Worm (Caenorhabditis elegans) whole organism, L1 larva: ENCODE measurements around the gene nspc-20.

Experiments used
- C04F5.9 ChIP-seq: sonication (generic microtip); optimal IDR thresholded peaks from 2 replicates; lab custom pipeline; 2016; ENCODE audit warnings: missing genetic modification characterization, missing compliant biosample characterization
- C34B4.2 ChIP-seq: sonication (generic microtip); optimal IDR thresholded peaks from 2 replicates; lab custom pipeline; 2017; ENCODE audit warnings: mild to moderate bottlenecking, missing genetic modification characterization, missing compliant biosample characterization
- F16B12.6 ChIP-seq: fragments of 150-350 bp; optimal IDR thresholded peaks from 2 replicates; lab custom pipeline; 2014; ENCODE audit warnings: missing biosample characterization, missing genetic modification characterization
- aha-1 ChIP-seq: fragments of 150-350 bp; optimal IDR thresholded peaks from 2 replicates; lab custom pipeline; 2014; ENCODE audit warnings: missing biosample characterization, missing genetic modification characterization
- alr-1 ChIP-seq: fragments of 200-800 bp; sonication (Bioruptor generic); optimal IDR thresholded peaks from 2 replicates; lab custom pipeline; 2018; ENCODE audit warnings: borderline replicate concordance, mild to moderate bottlenecking, missing genetic modification characterization, missing compliant biosample characterization
- ama-1 ChIP-seq: fragments of 150-350 bp; optimal IDR thresholded peaks from 2 replicates; lab custom pipeline; 2014
- blmp-1 ChIP-seq: fragments of 150-350 bp; optimal IDR thresholded peaks from 2 replicates; lab custom pipeline; 2014; ENCODE audit warnings: missing biosample characterization, missing genetic modification characterization
- ceh-8 ChIP-seq: fragments of 200-800 bp; sonication (Bioruptor generic); optimal IDR thresholded peaks from 2 replicates; lab custom pipeline; 2018; ENCODE audit warnings: mild to moderate bottlenecking, missing genetic modification characterization, moderate library complexity, missing compliant biosample characterization
- ceh-82 ChIP-seq, 3 experiments: fragments of 150-350 bp in 1 of 3; sonication (generic microtip) in 2 of 3; optimal IDR thresholded peaks; 2 replicates each; lab custom pipeline; 2014 to 2017; ENCODE audit warnings: missing biosample characterization in 3 of 3, missing genetic modification characterization in 3 of 3
- dpl-1 ChIP-seq, 3 experiments: fragments of 150-350 bp in 2 of 3; sonication (generic microtip) in 1 of 3; optimal IDR thresholded peaks; 2 replicates each; lab custom pipeline; 2014 to 2017; ENCODE audit warnings: missing biosample characterization in 3 of 3, missing genetic modification characterization in 3 of 3, missing genetic modification reagents in 3 of 3
- dsc-1 ChIP-seq: sonication (generic microtip); optimal IDR thresholded peaks from 2 replicates; lab custom pipeline; 2016; ENCODE audit warnings: mild to moderate bottlenecking, missing genetic modification characterization, missing compliant biosample characterization
- efl-1 ChIP-seq, 4 experiments: fragments of 150-350 bp; optimal IDR thresholded peaks in 3 of 4; peaks in 1 of 4; 1 replicate in 1 of 4; 2 replicates in 3 of 4; lab custom pipeline; 2014; ENCODE audit warnings: missing biosample characterization in 2 of 4, missing genetic modification characterization in 2 of 4, missing genetic modification reagents in 2 of 4
- efl-3 ChIP-seq: fragments of 200-800 bp; sonication (Bioruptor generic); optimal IDR thresholded peaks from 2 replicates; lab custom pipeline; 2018; ENCODE audit warnings: mild to moderate bottlenecking, missing genetic modification characterization, missing compliant biosample characterization
- egl-13 ChIP-seq: sonication (generic microtip); optimal IDR thresholded peaks from 2 replicates; lab custom pipeline; 2016; ENCODE audit warnings: missing genotype, missing genetic modification reagents, missing genetic modification characterization, missing compliant biosample characterization
- elt-2 ChIP-seq: sonication (generic microtip); optimal IDR thresholded peaks from 2 replicates; lab custom pipeline; 2016; ENCODE audit warnings: missing genetic modification characterization, mild to moderate bottlenecking, inconsistent platforms, missing compliant biosample characterization, missing genetic modification reagents
- elt-3 ChIP-seq, 6 experiments: fragments of 150-350 bp in 1 of 6; sonication (generic microtip); optimal IDR thresholded peaks; 2 replicates each; lab custom pipeline; 2017 to 2018; ENCODE audit warnings: missing biosample characterization in 6 of 6, missing genetic modification characterization in 6 of 6, inconsistent platforms in 1 of 6
- ets-5 ChIP-seq: fragments of 200-800 bp; sonication (Bioruptor generic); IDR thresholded peaks from 2 replicates; pipeline ENCODE4 v1.3.6; 2022; ENCODE audit warnings: missing genetic modification characterization, missing compliant biosample characterization
- fkh-8 ChIP-seq: sonication (generic microtip); optimal IDR thresholded peaks from 2 replicates; lab custom pipeline; 2016; ENCODE audit warnings: mild to moderate bottlenecking, missing genetic modification characterization, missing compliant biosample characterization
- fos-1 ChIP-seq: fragments of 150-350 bp; optimal IDR thresholded peaks from 2 replicates; lab custom pipeline; 2014; ENCODE audit warnings: missing biosample characterization, missing genetic modification characterization
- grh-1 ChIP-seq: fragments of 200-800 bp; sonication (Bioruptor generic); IDR thresholded peaks from 2 replicates; pipeline ENCODE4 v1.3.6; 2022; ENCODE audit warnings: missing genetic modification reagents, missing genetic modification characterization, missing compliant biosample characterization
- hlh-4 ChIP-seq: sonication (generic microtip); optimal IDR thresholded peaks from 2 replicates; lab custom pipeline; 2016; ENCODE audit warnings: mild to moderate bottlenecking, missing genetic modification characterization, missing compliant biosample characterization
- irx-1 ChIP-seq: sonication (generic microtip); optimal IDR thresholded peaks from 2 replicates; lab custom pipeline; 2016; ENCODE audit warnings: missing genetic modification characterization, missing compliant biosample characterization
- isw-1 ChIP-seq: fragments of 200-800 bp; sonication (Bioruptor generic); IDR thresholded peaks from 2 replicates; pipeline ENCODE4 v1.3.6; 2022; ENCODE audit warnings: missing genetic modification characterization, missing compliant biosample characterization
- lin-13 ChIP-seq: fragments of 150-350 bp; optimal IDR thresholded peaks from 2 replicates; lab custom pipeline; 2014; ENCODE audit warnings: missing biosample characterization, missing genetic modification reagents, missing genetic modification characterization
- lin-14 ChIP-seq: fragments of 200-800 bp; sonication (Bioruptor generic); optimal IDR thresholded peaks from 2 replicates; lab custom pipeline; 2018; ENCODE audit warnings: mild to moderate bottlenecking, missing genetic modification characterization, moderate library complexity, missing compliant biosample characterization
- lin-39 ChIP-seq: fragments of 150-350 bp; optimal IDR thresholded peaks from 2 replicates; lab custom pipeline; 2014; ENCODE audit warnings: missing biosample characterization, missing genetic modification reagents, missing genetic modification characterization
- mab-9 ChIP-seq: fragments of 200-800 bp; sonication (Bioruptor generic); IDR thresholded peaks from 2 replicates; pipeline ENCODE4 v1.3.6; 2022; ENCODE audit warnings: missing genetic modification reagents, missing genetic modification characterization, missing compliant biosample characterization
- mdl-1 ChIP-seq, 2 experiments: fragments of 150-350 bp; optimal IDR thresholded peaks; 2 replicates each; lab custom pipeline; 2014 to 2017; ENCODE audit warnings: missing biosample characterization in 2 of 2, missing genetic modification characterization in 2 of 2, inconsistent platforms in 1 of 2
- mef-2 ChIP-seq: fragments of 150-350 bp; optimal IDR thresholded peaks from 2 replicates; lab custom pipeline; 2014; ENCODE audit warnings: missing biosample characterization, missing genetic modification characterization
- mep-1 ChIP-seq: fragments of 150-350 bp; optimal IDR thresholded peaks from 2 replicates; lab custom pipeline; 2014; ENCODE audit warnings: missing biosample characterization, missing genetic modification characterization
- nhr-11 ChIP-seq: fragments of 150-350 bp; optimal IDR thresholded peaks from 2 replicates; lab custom pipeline; 2014; ENCODE audit warnings: missing biosample characterization, missing genetic modification characterization
- nhr-20 ChIP-seq: sonication (generic microtip); optimal IDR thresholded peaks from 2 replicates; lab custom pipeline; 2016; ENCODE audit warnings: mild to moderate bottlenecking, missing genetic modification characterization, missing compliant biosample characterization
- nhr-237 ChIP-seq: fragments of 150-350 bp; optimal IDR thresholded peaks from 2 replicates; lab custom pipeline; 2014; ENCODE audit warnings: missing biosample characterization, missing genetic modification characterization
- nhr-47 ChIP-seq: sonication (generic microtip); optimal IDR thresholded peaks from 2 replicates; lab custom pipeline; 2016; ENCODE audit warnings: mild to moderate bottlenecking, missing genetic modification characterization, moderate library complexity, missing compliant biosample characterization
- nhr-71 ChIP-seq: sonication (generic microtip); optimal IDR thresholded peaks from 2 replicates; lab custom pipeline; 2016; ENCODE audit warnings: mild to moderate bottlenecking, missing genetic modification characterization, moderate library complexity, missing compliant biosample characterization
- nhr-76 ChIP-seq: sonication (generic microtip); optimal IDR thresholded peaks from 2 replicates; lab custom pipeline; 2017; ENCODE audit warnings: missing biosample characterization, missing genetic modification characterization
- nhr-77 ChIP-seq: fragments of 150-350 bp; optimal IDR thresholded peaks from 2 replicates; lab custom pipeline; 2014; ENCODE audit warnings: missing biosample characterization, missing genetic modification characterization
- nhr-84 ChIP-seq: sonication (generic microtip); optimal IDR thresholded peaks from 2 replicates; lab custom pipeline; 2017; ENCODE audit warnings: missing biosample characterization, missing genetic modification characterization
- nhr-85 ChIP-seq: sonication (generic microtip); peaks from one replicate; lab custom pipeline; 2016; ENCODE audit warnings: missing genetic modification characterization, inconsistent platforms, missing compliant biosample characterization
- pqm-1 ChIP-seq: sonication (generic microtip); optimal IDR thresholded peaks from 3 replicates; lab custom pipeline; 2017; ENCODE audit warnings: missing biosample characterization, missing genetic modification characterization
- rnt-1 ChIP-seq: sonication (generic microtip); optimal IDR thresholded peaks from 2 replicates; lab custom pipeline; 2016; ENCODE audit warnings: mild to moderate bottlenecking, missing genetic modification characterization, moderate library complexity, missing compliant biosample characterization
- skn-1 ChIP-seq: fragments of 150-350 bp; optimal IDR thresholded peaks from 2 replicates; lab custom pipeline; 2014; ENCODE audit warnings: missing biosample characterization, missing genetic modification characterization
- snu-23 ChIP-seq: sonication (generic microtip); optimal IDR thresholded peaks from 2 replicates; lab custom pipeline; 2016; ENCODE audit warnings: missing genetic modification characterization, missing compliant biosample characterization
- sox-4 ChIP-seq: sonication (generic microtip); optimal IDR thresholded peaks from 2 replicates; lab custom pipeline; 2016; ENCODE audit warnings: missing genetic modification characterization, missing compliant biosample characterization
- sptf-1 ChIP-seq: fragments of 150-350 bp; optimal IDR thresholded peaks from 2 replicates; lab custom pipeline; 2014; ENCODE audit warnings: missing biosample characterization, missing genetic modification characterization
- sup-37 ChIP-seq: fragments of 200-800 bp; sonication (Bioruptor generic); optimal IDR thresholded peaks from 2 replicates; lab custom pipeline; 2018; ENCODE audit warnings: mild to moderate bottlenecking, missing genetic modification characterization, missing compliant biosample characterization
- swsn-7 ChIP-seq: sonication (generic microtip); optimal IDR thresholded peaks from 2 replicates; lab custom pipeline; 2016; ENCODE audit warnings: missing genetic modification characterization, missing compliant biosample characterization
- tbx-2 ChIP-seq: sonication (generic microtip); optimal IDR thresholded peaks from 2 replicates; lab custom pipeline; 2016; ENCODE audit warnings: missing genetic modification characterization, missing compliant biosample characterization
- tlp-1 ChIP-seq: fragments of 150-350 bp; optimal IDR thresholded peaks from 2 replicates; lab custom pipeline; 2014; ENCODE audit warnings: missing biosample characterization, missing genetic modification characterization
- unc-30 ChIP-seq: sonication (generic microtip); optimal IDR thresholded peaks from 2 replicates; lab custom pipeline; 2017; ENCODE audit warnings: missing biosample characterization, missing genetic modification characterization
- unc-86 ChIP-seq: sonication (generic microtip); optimal IDR thresholded peaks from 2 replicates; lab custom pipeline; 2016; ENCODE audit warnings: missing genetic modification characterization, missing compliant biosample characterization
- unc-98 ChIP-seq: fragments of 200-800 bp; sonication (Bioruptor generic); IDR thresholded peaks from 2 replicates; pipeline ENCODE4 v1.3.6; 2022; ENCODE audit warnings: missing genetic modification characterization, missing compliant biosample characterization
- zip-4 ChIP-seq: fragments of 200-800 bp; sonication (Bioruptor generic); optimal IDR thresholded peaks from 2 replicates; lab custom pipeline; 2018; ENCODE audit warnings: mild to moderate bottlenecking, missing genetic modification characterization, moderate library complexity, missing compliant biosample characterization

nspc-20 gene

DNA sequence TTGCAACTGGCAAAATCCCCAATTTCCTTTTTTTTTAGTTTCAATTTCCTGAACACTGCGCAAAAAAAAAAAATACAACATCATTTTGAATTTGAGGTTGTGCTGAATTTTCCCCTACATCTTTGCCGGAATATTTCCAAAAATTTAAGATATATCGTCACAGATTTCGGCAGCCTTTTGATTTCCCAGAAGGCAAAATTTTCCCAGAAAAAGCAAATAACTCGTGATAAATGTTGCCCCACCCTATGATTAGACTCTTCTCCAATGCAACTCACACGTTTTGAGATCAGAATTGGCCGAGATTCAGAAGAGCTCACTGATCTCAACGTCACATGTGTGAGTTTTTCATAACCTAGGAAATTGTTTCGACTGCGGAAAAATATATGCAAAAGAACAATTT is 37.6 kb downstream of the nspc-20 start (continued):
- TF ChIP-seq tlp-1 (no peak), zip-4 (GFP tag; lab: Kevin White, UChicago) (no peak), lin-13 (GFP tag; lab: Kevin White, UChicago) (no peak), egl-13 (tag; lab: Kevin White, UChicago) (no peak), mab-9 (GFP tag; lab: Robert Waterston, UW) (no peak), alr-1 (no peak), nhr-71 (tag; lab: Kevin White, UChicago) (peak; percentile 71), ceh-8 (GFP tag; lab: Kevin White, UChicago) (no peak), nhr-47 (peak; percentile 66), C34B4.2 (tag; lab: Kevin White, UChicago) (no peak), mdl-1 (tag; optimal IDR thresholded peaks at IDR 0.05; lab: Kevin White, UChicago) (no peak), isw-1 (no peak), mep-1 (no peak), nhr-11 (tag; lab: Kevin White, UChicago) (peak; percentile 8), elt-2 (tag; lab: Kevin White, UChicago) (no peak), nhr-20 (tag; lab: Kevin White, UChicago) (no peak), nhr-77 (tag; lab: Kevin White, UChicago) (no peak), F16B12.6 (tag; lab: Kevin White, UChicago) (no peak), sup-37 (no peak), ets-5 (GFP tag; lab: Robert Waterston, UW) (no peak), blmp-1 (tag; lab: Kevin White, UChicago) (no peak), fkh-8 (tag; lab: Kevin White, UChicago) (peak; percentile 90), elt-3 (tag; optimal IDR thresholded peaks at IDR 0.05; lab: Kevin White, UChicago) (no peak), tbx-2 (no peak), ceh-82 (tag; optimal IDR thresholded peaks at IDR 0.05; lab: Kevin White, UChicago) (no peak), lin-39 (tag; lab: Kevin White, UChicago) (no peak), swsn-7 (tag; lab: Kevin White, UChicago) (peak; percentile 16), nhr-84 (no peak), nhr-237 (tag; lab: Kevin White, UChicago) (no peak), nhr-85 (tag; lab: Kevin White, UChicago) (no peak), mef-2 (tag; lab: Kevin White, UChicago) (no peak)

ce11 chrX:14491103-14491502 is 38.9 kb downstream of the nspc-20 start:
- TF ChIP-seq irx-1 (tag; lab: Kevin White, UChicago) = no peak
- TF ChIP-seq ceh-82 (tag; optimal IDR thresholded peaks at IDR 0.05; lab: Kevin White, UChicago) = no peak
- peak; percentile 17 for TF ChIP-seq snu-23
- TF ChIP-seq skn-1 (tag; lab: Kevin White, UChicago) = no peak
- no peak for TF ChIP-seq dsc-1 (tag; lab: Kevin White, UChicago)
- TF ChIP-seq ceh-8 (GFP tag; lab: Kevin White, UChicago) = no peak
- peak; percentile 68 for TF ChIP-seq ama-1 (lab: Kevin White, UChicago)
- peak; percentile 44 for TF ChIP-seq blmp-1 (tag; lab: Kevin White, UChicago)
- no peak for TF ChIP-seq efl-1 (optimal IDR thresholded peaks at IDR 0.05; lab: Kevin White, UChicago)
- peak in 1 of 2 experiments; percentile 20 for TF ChIP-seq efl-1 (GFP tag; optimal IDR thresholded peaks at IDR 0.05 in 1 of 2; lab: Kevin White, UChicago)
- peak; percentile 25 for TF ChIP-seq nhr-71 (tag; lab: Kevin White, UChicago)
- TF ChIP-seq unc-98 (GFP tag; lab: Robert Waterston, UW) = no peak
- no peak for TF ChIP-seq dpl-1 (GFP tag; optimal IDR thresholded peaks at IDR 0.05; lab: Kevin White, UChicago)
- TF ChIP-seq unc-30 = no peak
- TF ChIP-seq fos-1 (tag; lab: Kevin White, UChicago) = no peak
- no peak for TF ChIP-seq swsn-7 (tag; lab: Kevin White, UChicago)
- TF ChIP-seq sptf-1 (tag; lab: Kevin White, UChicago) = no peak
- TF ChIP-seq pqm-1 (tag; lab: Kevin White, UChicago) = no peak
- TF ChIP-seq lin-14 (GFP tag; lab: Kevin White, UChicago) = peak; percentile 54
- TF ChIP-seq zip-4 (GFP tag; lab: Kevin White, UChicago) = no peak
- no peak for TF ChIP-seq mep-1
- no peak for TF ChIP-seq nhr-76 (tag; lab: Kevin White, UChicago)
- no peak for TF ChIP-seq nhr-20 (tag; lab: Kevin White, UChicago)
- peak; percentile 39 for TF ChIP-seq tbx-2
- peak; percentile 28; the same call in 1 of the 2 replicates for TF ChIP-seq grh-1
- no peak for TF ChIP-seq aha-1 (tag; lab: Kevin White, UChicago)
- TF ChIP-seq unc-86 (tag; lab: Kevin White, UChicago) = no peak
- peak; percentile 80 for TF ChIP-seq nhr-85 (tag; lab: Kevin White, UChicago)
- TF ChIP-seq hlh-4 (tag; lab: Kevin White, UChicago) = no peak
- peak; percentile 1 for TF ChIP-seq rnt-1 (tag; lab: Kevin White, UChicago)
- TF ChIP-seq C04F5.9 (tag; lab: Kevin White, UChicago) = no peak
- TF ChIP-seq sox-4 (tag; lab: Kevin White, UChicago) = no peak
- TF ChIP-seq efl-3 (GFP tag; lab: Kevin White, UChicago) = no peak
